Fruit fly (Drosophila melanogaster) whole organism, pupa: Measurements from ENCODE around the gene CG32087.

Source experiments
- CG10348 ChIP-seq: fragments of 200-800 bp; sonication (Bioruptor generic); IDR thresholded peaks from 2 replicates; pipeline ENCODE4 v1.3.6; 2022; ENCODE audit warnings: missing biosample characterization, missing genetic modification characterization
- CG12605 ChIP-seq: fragments of 200-800 bp; sonication (Bioruptor generic); IDR thresholded peaks from 2 replicates; pipeline ENCODE4 v1.3.6; 2022; ENCODE audit warnings: missing biosample characterization, missing genetic modification characterization
- CG13204 ChIP-seq: fragments of 200-800 bp; sonication (Bioruptor generic); optimal IDR thresholded peaks from 2 replicates; lab custom pipeline; 2018; ENCODE audit warnings: missing biosample characterization, mild to moderate bottlenecking, missing genetic modification characterization, moderate library complexity
- CG14655 ChIP-seq: fragments of 200-800 bp; sonication (Bioruptor generic); optimal IDR thresholded peaks from 3 replicates; lab custom pipeline; 2017; ENCODE audit warnings: mild to moderate bottlenecking, missing biosample characterization, missing genetic modification reagents, missing genetic modification characterization
- CG15710 ChIP-seq: fragments of 200-800 bp; sonication (Bioruptor generic); optimal IDR thresholded peaks from 2 replicates; lab custom pipeline; 2018; ENCODE audit warnings: missing biosample characterization, mild to moderate bottlenecking, missing genetic modification characterization, moderate library complexity
- CG17806 ChIP-seq: fragments of 200-800 bp; sonication (Bioruptor generic); optimal IDR thresholded peaks from 2 replicates; lab custom pipeline; 2018; ENCODE audit warnings: missing biosample characterization, mild to moderate bottlenecking, missing genetic modification characterization, moderate library complexity
- CG32121 ChIP-seq: fragments of 200-800 bp; sonication (Bioruptor generic); IDR thresholded peaks from 2 replicates; pipeline ENCODE4 v1.3.6; 2022; ENCODE audit warnings: missing biosample characterization, missing genetic modification characterization
- CG34367 ChIP-seq: fragments of 200-800 bp; sonication (Bioruptor generic); optimal IDR thresholded peaks from 2 replicates; lab custom pipeline; 2018; ENCODE audit warnings: missing biosample characterization, mild to moderate bottlenecking, missing genetic modification characterization
- CG4496 ChIP-seq: fragments of 200-800 bp; sonication (Bioruptor generic); IDR thresholded peaks from 3 replicates; pipeline ENCODE4 v1.3.6; 2022; ENCODE audit warnings: missing biosample characterization, missing genetic modification characterization
- CG8159 ChIP-seq: fragments of 200-800 bp; sonication (Bioruptor generic); optimal IDR thresholded peaks from 3 replicates; lab custom pipeline; 2018; ENCODE audit warnings: missing biosample characterization, mild to moderate bottlenecking, missing genetic modification characterization, moderate library complexity
- CG8301 ChIP-seq: fragments of 200-800 bp; sonication (Bioruptor generic); optimal IDR thresholded peaks from 2 replicates; lab custom pipeline; 2018; ENCODE audit warnings: missing biosample characterization, mild to moderate bottlenecking, missing genetic modification characterization
- CG9948 ChIP-seq: fragments of 200-800 bp; sonication (Bioruptor generic); optimal IDR thresholded peaks from 2 replicates; lab custom pipeline; 2018; ENCODE audit warnings: missing biosample characterization, mild to moderate bottlenecking, missing genetic modification characterization, moderate library complexity
- D1 ChIP-seq: fragments of 200-800 bp; sonication (Bioruptor generic); optimal IDR thresholded peaks from 2 replicates; lab custom pipeline; 2018; ENCODE audit warnings: missing biosample characterization, mild to moderate bottlenecking, missing genetic modification characterization, moderate library complexity
- EcR ChIP-seq: fragments of 200-800 bp; sonication (Bioruptor generic); optimal IDR thresholded peaks from 3 replicates; lab custom pipeline; 2019; ENCODE audit warnings: missing biosample characterization, missing genetic modification characterization, mild to moderate bottlenecking, moderate library complexity, missing genetic modification reagents
- Ets98B ChIP-seq: fragments of 200-800 bp; sonication (Bioruptor generic); IDR thresholded peaks from 2 replicates; pipeline ENCODE4 v1.3.6; 2022; ENCODE audit warnings: missing biosample characterization, missing genetic modification characterization
- Pif1A ChIP-seq: fragments of 200-800 bp; sonication (Bioruptor generic); optimal IDR thresholded peaks from 3 replicates; lab custom pipeline; 2016; ENCODE audit warnings: missing biosample characterization, missing genetic modification characterization
- Pif1B ChIP-seq: fragments of 200-800 bp; sonication (Bioruptor generic); optimal IDR thresholded peaks from 3 replicates; lab custom pipeline; 2016; ENCODE audit warnings: missing biosample characterization, missing genetic modification characterization
- Snoo ChIP-seq: fragments of 200-800 bp; sonication (Bioruptor generic); optimal IDR thresholded peaks from 3 replicates; lab custom pipeline; 2017; ENCODE audit warnings: missing biosample characterization, mild to moderate bottlenecking, missing genetic modification characterization, inconsistent platforms
- fd96Ca ChIP-seq: fragments of 200-800 bp; sonication (Bioruptor generic); IDR thresholded peaks from 3 replicates; pipeline ENCODE4 v1.3.6; 2022; ENCODE audit warnings: missing biosample characterization, missing genetic modification characterization
- gl ChIP-seq: fragments of 200-800 bp; sonication (Bioruptor generic); optimal IDR thresholded peaks from 2 replicates; lab custom pipeline; 2018; ENCODE audit warnings: missing biosample characterization, mild to moderate bottlenecking, missing genetic modification characterization
- rn ChIP-seq: fragments of 200-800 bp; sonication (Bioruptor generic); IDR thresholded peaks from 2 replicates; pipeline ENCODE4 v1.3.6; 2022; ENCODE audit warnings: missing biosample characterization, missing genetic modification characterization

Gene CG32087

DNA sequence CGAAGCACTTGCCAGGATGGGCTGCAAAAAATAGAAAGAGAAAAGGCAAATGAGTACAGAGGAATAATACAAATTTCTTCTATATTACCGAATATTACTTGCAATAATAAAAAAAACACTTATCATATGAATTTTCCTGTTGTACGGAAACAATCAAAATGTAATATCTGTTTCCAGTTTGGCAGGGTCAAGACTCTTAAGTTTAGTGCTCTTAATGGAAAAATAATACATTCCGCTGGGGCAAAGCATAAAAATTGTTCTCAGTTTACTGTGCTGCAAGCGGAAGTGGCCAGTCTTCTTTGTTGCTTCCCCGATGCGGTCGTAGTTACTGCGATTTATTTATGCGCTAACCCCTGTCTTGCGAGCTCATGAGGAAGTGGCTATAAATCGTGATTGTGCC is 19.1 kb upstream of the CG32087 start:
- TF ChIP-seq CG13204 (GFP tag; lab: Kevin White, UChicago): no peak
- TF ChIP-seq CG9948: peak; percentile 56
- no peak for TF ChIP-seq CG4496 (GFP tag; lab: Robert Waterston, UW)
- TF ChIP-seq CG8301 (tag; lab: Kevin White, UChicago): no peak
- no peak for TF ChIP-seq gl (tag; lab: Kevin White, UChicago)
- TF ChIP-seq CG32121: no peak
- TF ChIP-seq Pif1B: no peak
- TF ChIP-seq Pif1A (GFP tag; lab: Kevin White, UChicago): peak; percentile 33
- peak; percentile 47 for TF ChIP-seq CG17806 (tag; lab: Kevin White, UChicago)
- peak; percentile 55 for TF ChIP-seq CG8159
- no peak for TF ChIP-seq rn (GFP tag; lab: Robert Waterston, UW)
- no peak for TF ChIP-seq D1 (tag; lab: Kevin White, UChicago)
- peak; percentile 23 for TF ChIP-seq CG14655 (GFP tag; lab: Kevin White, UChicago)
- TF ChIP-seq Ets98B (GFP tag; lab: Robert Waterston, UW): no peak
- TF ChIP-seq Snoo (tag; lab: Kevin White, UChicago): no peak
- no peak for TF ChIP-seq CG10348 (GFP tag; lab: Robert Waterston, UW)
- no peak for TF ChIP-seq fd96Ca (GFP tag; lab: Robert Waterston, UW)
- TF ChIP-seq EcR (GFP tag; lab: Kevin White, UChicago): peak; percentile 6
- TF ChIP-seq CG12605: no peak
- TF ChIP-seq CG15710 (tag; lab: Kevin White, UChicago): no peak
- TF ChIP-seq CG34367 (tag; lab: Kevin White, UChicago): peak; percentile 13

DNA sequence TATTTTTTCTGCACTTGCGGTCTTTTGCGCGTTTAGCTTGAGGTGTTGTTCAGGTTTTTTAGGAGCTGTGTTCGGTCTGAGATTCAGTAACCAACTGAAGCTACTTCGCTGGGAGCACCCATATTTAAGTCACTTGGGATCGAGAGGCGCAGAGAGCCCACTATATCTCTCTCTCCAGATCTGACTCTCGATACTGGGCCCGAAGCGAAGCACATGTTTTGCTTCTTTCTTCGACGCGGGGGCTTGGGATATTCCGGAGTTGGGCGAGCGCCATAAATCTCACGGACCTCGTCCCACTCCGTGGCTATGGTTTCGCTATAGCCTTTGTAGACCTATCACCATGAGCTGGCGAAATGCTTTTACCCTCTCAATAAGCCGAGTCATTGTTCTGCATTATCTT is 16.8 kb upstream of the CG32087 start, which contains the start of gene CG14132:
TSS of gene CG14132 (minus strand) at position 99 of the 400 bp plus-strand sequence.
- no peak for TF ChIP-seq CG34367 (tag; lab: Kevin White, UChicago)
- TF ChIP-seq EcR (GFP tag; lab: Kevin White, UChicago): peak; percentile 43
- peak; percentile 36; the same call in 1 of the 3 replicates for TF ChIP-seq fd96Ca (GFP tag; lab: Robert Waterston, UW)
- 0 out of 3 replicates have a peak, but pooled peaks have one; percentile 30 for TF ChIP-seq CG4496 (GFP tag; lab: Robert Waterston, UW)
- TF ChIP-seq rn (GFP tag; lab: Robert Waterston, UW): no peak

DNA sequence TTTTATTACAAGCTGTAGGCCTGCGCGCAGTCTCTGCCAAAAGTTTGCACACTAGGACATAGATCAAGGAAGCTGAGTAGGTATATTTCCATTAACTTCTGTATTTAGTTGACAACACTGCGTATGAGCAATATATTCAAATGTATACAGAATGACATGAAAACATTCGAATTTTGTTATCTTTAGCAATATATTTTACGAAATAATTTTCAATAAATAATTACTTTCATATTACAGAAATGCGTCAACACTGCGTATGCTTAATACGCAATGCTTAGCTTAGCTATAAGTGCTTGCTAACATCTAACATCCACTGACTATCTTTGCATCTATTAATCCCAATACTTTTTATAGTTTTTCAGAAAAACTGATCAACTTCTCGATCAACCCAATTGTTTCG is 15.6 kb upstream of the CG32087 start:
- TF ChIP-seq CG14655 (GFP tag; lab: Kevin White, UChicago) (peak; percentile 41), CG15710 (tag; lab: Kevin White, UChicago) (peak; percentile 30), CG34367 (tag; lab: Kevin White, UChicago) (no peak), D1 (tag; lab: Kevin White, UChicago) (no peak), CG4496 (GFP tag; lab: Robert Waterston, UW) (0 out of 3 replicates have a peak, but pooled peaks have one; percentile 6), CG13204 (GFP tag; lab: Kevin White, UChicago) (peak; percentile 8), CG8301 (tag; lab: Kevin White, UChicago) (peak; percentile 35), fd96Ca (GFP tag; lab: Robert Waterston, UW) (no peak), CG8159 (peak; percentile 60)

DNA sequence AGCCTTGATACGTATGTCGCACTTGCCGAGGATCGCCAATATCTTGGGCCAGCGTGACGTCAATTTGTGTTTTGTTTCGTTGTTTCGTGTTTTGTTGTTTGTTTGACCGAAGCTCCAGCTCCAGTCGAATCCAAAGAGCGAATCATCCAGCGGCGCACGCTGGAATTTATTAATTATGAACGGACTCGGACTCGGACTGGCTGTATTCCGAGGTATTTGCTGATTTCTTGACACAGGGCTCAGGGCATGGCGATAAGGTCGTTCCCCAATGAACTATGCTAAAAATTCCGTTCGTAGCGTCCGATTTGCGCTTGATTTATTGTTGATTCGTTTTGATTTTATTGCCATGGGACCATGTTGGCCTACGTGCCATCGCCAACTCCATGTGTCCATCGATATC is 15.0 kb upstream of the CG32087 start:
- no peak for TF ChIP-seq Snoo (tag; lab: Kevin White, UChicago)
- no peak for TF ChIP-seq CG8301 (tag; lab: Kevin White, UChicago)
- TF ChIP-seq CG32121: no peak
- TF ChIP-seq EcR (GFP tag; lab: Kevin White, UChicago): peak; percentile 28

DNA sequence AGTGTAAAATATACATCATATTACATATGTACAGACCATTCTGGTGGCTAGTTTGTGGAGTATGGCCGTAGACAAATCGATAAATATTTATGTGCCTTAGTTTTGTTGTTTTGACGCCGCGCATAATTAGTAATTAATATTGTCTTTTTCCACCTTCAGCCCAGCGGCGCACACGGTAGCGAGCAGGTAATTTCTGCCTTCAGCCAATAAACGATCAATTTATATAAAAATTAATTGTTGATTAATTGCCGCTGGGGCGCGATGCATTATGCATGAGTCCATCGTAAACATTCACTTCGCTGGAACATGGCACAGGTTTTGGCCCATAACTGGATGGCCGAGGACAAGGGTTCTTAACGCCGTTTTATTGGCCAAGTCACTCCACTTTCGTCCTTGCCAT is 14.6 kb upstream of the CG32087 start:
- TF ChIP-seq Snoo (tag; lab: Kevin White, UChicago) (no peak), CG17806 (tag; lab: Kevin White, UChicago) (no peak), CG32121 (no peak), Pif1B (no peak), gl (tag; lab: Kevin White, UChicago) (no peak), CG9948 (no peak)

DNA sequence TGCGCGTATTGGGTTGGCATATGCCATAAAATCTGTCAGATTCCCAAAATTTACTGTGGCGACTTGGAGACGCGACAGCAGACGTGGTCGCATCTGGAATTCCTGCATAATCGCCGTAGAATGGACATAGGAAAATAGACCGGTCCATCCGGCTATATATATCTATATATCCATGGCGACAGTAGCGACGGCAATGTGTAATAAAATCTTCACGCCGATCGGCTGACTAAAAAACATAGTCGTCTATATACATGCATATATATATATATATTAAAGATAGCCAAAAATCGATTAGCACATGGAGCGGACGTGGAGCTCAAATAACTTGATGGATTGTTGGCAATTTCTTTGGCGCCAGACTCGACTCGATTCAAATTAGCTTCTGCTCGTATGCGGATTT is 13.9 kb upstream of the CG32087 start:
- TF ChIP-seq Ets98B (GFP tag; lab: Robert Waterston, UW): no peak
- TF ChIP-seq CG15710 (tag; lab: Kevin White, UChicago): no peak
- no peak for TF ChIP-seq CG12605
- no peak for TF ChIP-seq CG8301 (tag; lab: Kevin White, UChicago)
- no peak for TF ChIP-seq CG17806 (tag; lab: Kevin White, UChicago)
- no peak for TF ChIP-seq Snoo (tag; lab: Kevin White, UChicago)
- TF ChIP-seq CG14655 (GFP tag; lab: Kevin White, UChicago): no peak
- no peak for TF ChIP-seq CG34367 (tag; lab: Kevin White, UChicago)
- TF ChIP-seq Pif1B: no peak
- TF ChIP-seq fd96Ca (GFP tag; lab: Robert Waterston, UW): no peak
- TF ChIP-seq gl (tag; lab: Kevin White, UChicago): no peak
- TF ChIP-seq CG8159: no peak
- no peak for TF ChIP-seq Pif1A (GFP tag; lab: Kevin White, UChicago)
- TF ChIP-seq CG9948: no peak
- no peak for TF ChIP-seq CG10348 (GFP tag; lab: Robert Waterston, UW)

DNA sequence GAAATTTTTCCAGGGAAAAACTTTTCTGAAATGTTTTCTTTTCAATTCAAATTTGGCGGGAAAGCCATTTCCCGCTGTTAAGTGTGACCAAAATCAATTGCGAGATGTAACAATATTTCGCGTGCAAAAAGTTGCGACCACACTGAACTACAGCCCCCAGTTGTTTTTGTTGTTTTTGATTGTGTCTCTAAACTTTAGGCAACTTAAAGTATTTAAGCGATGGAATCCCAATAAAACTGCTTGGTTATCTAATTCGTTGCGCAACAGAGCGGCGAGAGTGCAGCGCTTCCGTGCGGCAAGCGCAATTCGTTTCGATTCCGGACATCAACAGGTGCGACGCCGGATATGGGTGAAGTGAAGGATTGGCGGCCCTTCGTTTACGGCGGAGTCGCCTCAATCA is 11.2 kb upstream of the CG32087 start, which contains the start of gene Bmcp:
TSS of gene Bmcp (plus strand) at position 155 of the 400 bp plus-strand sequence.
- TF ChIP-seq CG15710 (tag; lab: Kevin White, UChicago) (peak; percentile 9), Snoo (tag; lab: Kevin White, UChicago) (peak; percentile 6), EcR (GFP tag; lab: Kevin White, UChicago) (no peak), Ets98B (GFP tag; lab: Robert Waterston, UW) (no peak), CG4496 (GFP tag; lab: Robert Waterston, UW) (0 out of 3 replicates have a peak, but pooled peaks have one; percentile 24), CG12605 (peak; percentile 36; the same call in 1 of the 2 replicates), CG13204 (GFP tag; lab: Kevin White, UChicago) (no peak), CG8159 (no peak), Pif1B (no peak), CG8301 (tag; lab: Kevin White, UChicago) (no peak)
- TF ChIP-seq, all 21 proteins: peak for 4
